Fruit fly (Drosophila melanogaster): ENCODE measurements around the gene DIP-epsilon.

DIP-epsilon gene

dm6 chr2L:6338367-6338975 lies 72.7 kb downstream of the DIP-epsilon start, which contains the start of the genes Pez and Cpr (continued):
- TF ChIP-seq HmgZ (tag; optimal IDR thresholded peaks at IDR 0.05) = peak; percentile 52
- TF ChIP-seq NC2β (GFP tag; optimal IDR thresholded peaks at IDR 0.05) = peak; percentile 36
- peak; percentile 41 for TF ChIP-seq CG4424 (GFP tag; optimal IDR thresholded peaks at IDR 0.05)
- TF ChIP-seq E2f1 (GFP tag; IDR thresholded peaks at IDR 0.05) = no peak
- no peak for TF ChIP-seq en (GFP tag; optimal IDR thresholded peaks at IDR 0.05)
- peak; percentile 44; the same call in 1 of the 3 replicates for TF ChIP-seq zfh1 (GFP tag; IDR thresholded peaks at IDR 0.05)
- TF ChIP-seq MTF-1 (GFP tag; optimal IDR thresholded peaks at IDR 0.05; ENCODE audit: borderline replicate concordance) = peak; percentile 64
- TF ChIP-seq sna (GFP tag; IDR thresholded peaks at IDR 0.05; ENCODE audit: partially characterized antibody) = peak; percentile 76
- peak; percentile 0 for TF ChIP-seq tx (GFP tag; optimal IDR thresholded peaks at IDR 0.05)
- no peak for TF ChIP-seq CG7372 (GFP tag; IDR thresholded peaks at IDR 0.05)
- TF ChIP-seq CG4730 (GFP tag; IDR thresholded peaks at IDR 0.05) = no peak
- peak; percentile 19 for TF ChIP-seq CG2712 (tag; optimal IDR thresholded peaks at IDR 0.05)
- TF ChIP-seq CG13287 (GFP tag; IDR thresholded peaks at IDR 0.05; ENCODE audit: partially characterized antibody) = peak; percentile 81
- TF ChIP-seq eve (GFP tag; optimal IDR thresholded peaks at IDR 0.05) = no peak
- TF ChIP-seq nerfin-1 (tag; optimal IDR thresholded peaks at IDR 0.05) = no peak
- TF ChIP-seq gce (GFP tag; IDR thresholded peaks at IDR 0.05) = no peak
- peak; percentile 78 for TF ChIP-seq Dbx (GFP tag; IDR thresholded peaks at IDR 0.05)
- TF ChIP-seq CrebB (tag; optimal IDR thresholded peaks at IDR 0.05) = no peak
- TF ChIP-seq CG2116 (GFP tag; optimal IDR thresholded peaks at IDR 0.05) = peak; percentile 70
- no peak for TF ChIP-seq sug (tag; optimal IDR thresholded peaks at IDR 0.05)
- no peak for TF ChIP-seq Elba2 (GFP tag; optimal IDR thresholded peaks at IDR 0.05)
- TF ChIP-seq CG13123 (GFP tag; optimal IDR thresholded peaks at IDR 0.05) = no peak
- TF ChIP-seq dm (GFP tag; optimal IDR thresholded peaks at IDR 0.05) = peak; percentile 23
- TF ChIP-seq CG18764 (GFP tag; optimal IDR thresholded peaks at IDR 0.05) = peak; percentile 25
- no peak for TF ChIP-seq dati (GFP tag; IDR thresholded peaks at IDR 0.05)
- no peak for TF ChIP-seq maf-S (GFP tag; optimal IDR thresholded peaks at IDR 0.05)
- TF ChIP-seq Usf (GFP tag; optimal IDR thresholded peaks at IDR 0.05) = no peak
- TF ChIP-seq CG5245 (GFP tag; optimal IDR thresholded peaks at IDR 0.05) = no peak
- TF ChIP-seq CG31388 (GFP tag; optimal IDR thresholded peaks at IDR 0.05) = no peak
- peak; percentile 45 for TF ChIP-seq CoRest (tag; optimal IDR thresholded peaks at IDR 0.05)
- no peak for TF ChIP-seq CG1233 (GFP tag; optimal IDR thresholded peaks at IDR 0.05)
- 0 out of 3 replicates have a peak, but pooled peaks have one; percentile 25 for TF ChIP-seq C15 (GFP tag; IDR thresholded peaks at IDR 0.05)
- peak; percentile 59 for TF ChIP-seq stwl (tag; optimal IDR thresholded peaks at IDR 0.05)
- TF ChIP-seq yki (optimal IDR thresholded peaks at IDR 0.05) = no peak
- TF ChIP-seq Mrtf (GFP tag; IDR thresholded peaks at IDR 0.05) = no peak; the same call in 2 of the 3 replicates
- peak; percentile 87 for TF ChIP-seq Dref (GFP tag; IDR thresholded peaks at IDR 0.05)
- TF ChIP-seq CG11085 (GFP tag; IDR thresholded peaks at IDR 0.05) = no peak
- no peak for TF ChIP-seq Ssrp (tag; optimal IDR thresholded peaks at IDR 0.05)
- TF ChIP-seq cas (GFP tag; IDR thresholded peaks at IDR 0.05) = no peak
- TF ChIP-seq CG10431 (GFP tag; optimal IDR thresholded peaks at IDR 0.05) = peak; percentile 32
- no peak for TF ChIP-seq toy (GFP tag; IDR thresholded peaks at IDR 0.05)
- TF ChIP-seq CG17385 (GFP tag; optimal IDR thresholded peaks at IDR 0.05) = no peak
- no peak for TF ChIP-seq sens-2 (GFP tag; IDR thresholded peaks at IDR 0.05)
- TF ChIP-seq dmrt99B (tag; optimal IDR thresholded peaks at IDR 0.05) = no peak
- TF ChIP-seq CG3065 (GFP tag; optimal IDR thresholded peaks at IDR 0.05) = no peak
- no peak for TF ChIP-seq Deaf1 (tag; optimal IDR thresholded peaks at IDR 0.05)
- peak; percentile 60 for TF ChIP-seq odd (GFP tag; optimal IDR thresholded peaks at IDR 0.05)
- TF ChIP-seq CG1647 (GFP tag; optimal IDR thresholded peaks at IDR 0.05) = no peak
- TF ChIP-seq pnt (GFP tag; optimal IDR thresholded peaks at IDR 0.05) = no peak
- TF ChIP-seq Hsf (GFP tag; optimal IDR thresholded peaks at IDR 0.05) = peak; percentile 31
- no peak for TF ChIP-seq D19B (GFP tag; optimal IDR thresholded peaks at IDR 0.05)
- no peak for TF ChIP-seq dan (GFP tag; IDR thresholded peaks at IDR 0.05)
